Fruit fly (Drosophila melanogaster) whole organism, adult: ENCODE measurements around the gene CG1910.

Experiments
- CG11617 ChIP-seq: fragments of 200-800 bp; sonication (Bioruptor generic); optimal IDR thresholded peaks from 2 replicates; lab custom pipeline; 2017; ENCODE audit warnings: mild to moderate bottlenecking, missing biosample characterization, missing genetic modification reagents, missing genetic modification characterization
- CG12768 ChIP-seq: fragments of 200-800 bp; sonication (Bioruptor generic); optimal IDR thresholded peaks from 2 replicates; lab custom pipeline; 2017; ENCODE audit warnings: missing biosample characterization, missing genetic modification characterization, mild to moderate bottlenecking, moderate library complexity, missing genetic modification reagents
- Clk ChIP-seq: fragments of 200-800 bp; sonication (Bioruptor generic); optimal IDR thresholded peaks from 2 replicates; lab custom pipeline; 2017; ENCODE audit warnings: missing biosample characterization, missing genetic modification characterization
- Mnt ChIP-seq: fragments of 200-800 bp; sonication (Bioruptor generic); optimal IDR thresholded peaks from 2 replicates; lab custom pipeline; 2016; ENCODE audit warnings: missing biosample characterization, mild to moderate bottlenecking, missing genetic modification characterization
- bab1 ChIP-seq: fragments of 200-800 bp; sonication (Bioruptor generic); optimal IDR thresholded peaks from 3 replicates; lab custom pipeline; 2019; ENCODE audit warnings: missing biosample characterization, mild to moderate bottlenecking, missing genetic modification characterization, moderate library complexity
- cnc ChIP-seq, 2 experiments: fragments of >200 bp; optimal IDR thresholded peaks; 2 replicates each; lab custom pipeline; 2017
- tj ChIP-seq: fragments of 200-800 bp; sonication (Bioruptor generic); optimal IDR thresholded peaks from 3 replicates; lab custom pipeline; 2017; ENCODE audit warnings: missing biosample characterization, mild to moderate bottlenecking, missing genetic modification characterization, moderate library complexity
- toe ChIP-seq: fragments of 200-800 bp; sonication (Bioruptor generic); optimal IDR thresholded peaks from 2 replicates; lab custom pipeline; 2016; ENCODE audit warnings: missing biosample characterization, missing genetic modification characterization

DNA sequence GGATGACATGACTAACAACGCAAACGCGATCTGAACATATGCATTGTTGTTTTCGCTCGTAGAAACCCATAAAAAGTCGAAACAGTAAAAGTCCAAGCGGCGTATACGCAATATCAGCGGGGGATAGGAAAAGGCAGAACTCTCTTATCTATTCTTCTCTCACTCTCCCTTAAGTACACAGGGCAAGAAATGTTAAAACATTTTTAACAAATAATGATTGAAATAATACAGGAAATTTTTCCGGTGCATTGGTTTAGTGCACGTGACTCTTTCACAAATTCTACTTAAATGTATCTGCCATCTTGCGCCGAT is 31.8 kb upstream of the CG1910 start:
- no peak for TF ChIP-seq Mnt (GFP tag; lab: Kevin White, UChicago)
- TF ChIP-seq CG12768 (GFP tag; lab: Kevin White, UChicago) = no peak
- TF ChIP-seq toe = no peak
- peak; percentile 3 for TF ChIP-seq CG11617
- no peak for TF ChIP-seq cnc (optimal IDR thresholded peaks at IDR 0.05; lab: Kevin White, UChicago)
- TF ChIP-seq Clk = no peak
- TF ChIP-seq bab1 (GFP tag; lab: Kevin White, UChicago) = no peak
- TF ChIP-seq tj (GFP tag; lab: Kevin White, UChicago) = no peak
